Fruit fly (Drosophila melanogaster): ENCODE results near the gene Snmp1.

Gene Snmp1

DNA sequence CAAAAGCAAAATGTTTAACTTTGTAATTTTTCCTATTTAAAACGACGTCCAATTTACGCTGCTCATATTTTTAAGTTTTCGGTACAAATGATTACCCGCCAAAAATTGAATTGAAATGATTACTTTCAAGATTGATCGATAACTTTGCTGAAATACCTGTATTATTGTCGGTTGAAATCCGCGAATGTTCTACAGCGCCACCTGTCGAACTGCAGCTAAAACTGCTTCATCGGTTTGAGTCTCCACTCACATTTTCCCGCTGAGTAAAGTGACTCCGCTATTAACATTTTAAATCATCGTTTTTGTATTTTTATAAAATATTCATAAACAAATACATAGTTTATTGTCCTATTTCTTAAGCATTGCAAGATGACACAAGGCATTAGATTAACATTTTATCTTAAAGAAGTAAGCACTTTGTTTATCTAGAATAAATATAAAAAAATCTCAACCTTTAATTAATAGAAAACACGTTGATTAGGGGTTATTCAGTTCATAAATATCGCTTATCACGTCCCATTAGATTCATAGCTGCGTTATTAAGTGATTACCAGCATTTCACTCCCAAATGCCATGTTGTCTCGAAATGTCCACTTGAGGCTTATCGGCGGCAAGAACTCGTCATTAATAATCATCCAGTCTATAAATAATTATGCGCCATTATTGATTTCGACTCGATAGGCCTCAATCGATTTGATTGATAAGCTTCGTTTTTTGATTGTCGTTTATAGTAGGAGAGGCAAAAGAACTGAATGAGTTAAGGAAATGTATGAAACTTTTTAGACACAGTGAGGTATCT, 11.8 kb upstream of the Snmp1 start:
- no peak for TF ChIP-seq CG17801 (GFP tag; optimal IDR thresholded peaks at IDR 0.05; ENCODE audit: partially characterized antibody)

DNA sequence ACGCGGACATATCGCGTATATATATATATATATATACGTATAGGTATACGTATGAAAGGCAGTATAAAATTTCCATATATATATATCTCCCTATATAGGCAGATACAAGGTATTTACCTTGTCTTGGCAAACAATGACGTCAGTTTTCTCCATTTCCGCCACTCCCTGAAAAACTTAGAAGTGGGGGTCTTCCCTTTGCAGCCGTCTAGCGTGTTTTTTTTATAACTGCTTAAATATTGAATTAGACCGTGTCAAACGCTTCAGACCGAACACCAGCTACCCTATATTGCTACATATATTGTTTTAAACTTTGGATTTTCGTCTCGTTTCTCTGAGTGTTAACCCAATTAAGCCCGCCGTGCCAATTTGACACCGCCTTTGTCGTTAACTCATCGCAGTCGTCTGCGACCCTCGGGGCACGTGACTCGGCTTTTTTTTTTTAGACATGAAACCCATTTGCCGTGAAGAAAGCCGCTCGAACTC, 8.7 kb upstream of the Snmp1 start:
- TF ChIP-seq CG17801 (GFP tag; optimal IDR thresholded peaks at IDR 0.05; ENCODE audit: partially characterized antibody) = no peak

DNA sequence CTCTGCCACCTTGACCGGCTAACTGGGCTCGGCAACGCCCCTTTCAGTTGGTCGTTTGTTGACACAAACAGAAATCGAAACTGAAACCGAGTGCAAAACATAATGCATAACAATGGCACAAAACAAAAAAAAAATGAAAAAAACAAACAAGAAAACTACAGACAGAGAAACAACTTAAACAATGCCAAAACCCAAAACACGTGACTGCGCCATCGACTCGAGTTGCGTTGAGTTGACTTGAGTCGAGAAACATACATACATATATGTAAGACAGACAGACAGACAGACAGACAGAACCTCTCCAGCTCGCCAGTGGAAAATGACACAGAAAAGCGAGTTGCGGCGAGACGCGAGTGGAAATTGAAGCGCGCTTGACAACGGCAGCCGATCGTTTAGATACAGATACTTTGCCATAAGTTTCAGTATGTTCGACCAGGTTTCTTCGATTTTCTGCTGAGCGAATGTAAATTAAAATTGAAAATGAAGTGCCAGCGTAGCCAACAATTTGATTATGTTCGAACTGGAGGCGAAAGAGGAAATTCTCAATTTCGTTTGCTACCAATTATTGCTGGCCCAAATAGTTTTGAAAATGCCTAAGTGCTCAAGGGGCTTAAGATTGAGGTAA, 1.6 kb upstream of the Snmp1 start:
- peak; percentile 52 for TF ChIP-seq CG17801 (GFP tag; optimal IDR thresholded peaks at IDR 0.05; ENCODE audit: partially characterized antibody)

DNA sequence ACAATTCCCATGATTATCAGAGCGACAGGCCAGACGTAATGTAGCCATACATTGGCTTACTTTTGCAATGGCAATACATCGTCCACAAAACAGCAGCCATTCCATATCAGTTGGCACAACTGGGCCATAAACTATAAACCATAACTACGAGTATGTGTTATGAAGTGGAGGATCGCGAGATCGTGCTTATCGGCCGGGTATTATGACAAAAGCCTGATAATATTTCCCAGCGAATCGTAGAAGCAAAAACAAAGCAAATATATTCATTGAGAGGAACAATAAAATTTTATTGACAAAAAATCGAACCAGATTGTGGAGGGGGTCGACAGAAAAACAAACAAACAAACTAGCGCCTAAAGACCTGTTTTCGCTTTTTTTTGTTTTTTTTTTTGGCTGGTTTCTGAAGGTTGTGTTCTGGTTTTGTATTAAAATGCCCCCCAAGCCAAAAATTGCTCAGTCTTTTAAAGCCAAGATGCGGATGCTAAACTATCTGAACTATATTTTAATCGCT, 4.6 kb downstream of the Snmp1 start, which contains the start of gene CG5810:
Gene CG5810, plus strand, starts transcription at position 461 of the 511 bp plus-strand sequence.
- no peak for TF ChIP-seq CG17801 (GFP tag; optimal IDR thresholded peaks at IDR 0.05; ENCODE audit: partially characterized antibody)

DNA sequence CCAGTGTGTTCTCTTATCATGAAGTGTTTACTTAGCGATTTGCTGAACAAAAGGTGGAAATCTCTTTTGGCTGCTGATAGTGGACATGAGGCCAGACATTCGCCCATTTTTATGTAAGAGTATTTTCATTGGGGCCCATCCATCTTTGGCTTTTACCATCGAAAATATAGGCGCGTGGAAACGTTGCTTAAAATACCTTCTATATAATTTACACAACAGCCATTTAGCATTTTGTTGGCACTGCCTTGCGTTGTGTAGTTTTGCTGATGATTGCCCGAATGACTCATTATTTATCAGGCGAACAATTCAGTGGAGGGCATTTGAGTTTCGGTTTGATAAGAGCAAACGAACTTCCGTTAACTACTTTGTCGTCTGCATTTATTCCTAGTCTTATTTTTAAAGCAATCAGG, 6.4 kb downstream of the Snmp1 start:
- TF ChIP-seq CG17801 (GFP tag; optimal IDR thresholded peaks at IDR 0.05; ENCODE audit: partially characterized antibody) = no peak

DNA sequence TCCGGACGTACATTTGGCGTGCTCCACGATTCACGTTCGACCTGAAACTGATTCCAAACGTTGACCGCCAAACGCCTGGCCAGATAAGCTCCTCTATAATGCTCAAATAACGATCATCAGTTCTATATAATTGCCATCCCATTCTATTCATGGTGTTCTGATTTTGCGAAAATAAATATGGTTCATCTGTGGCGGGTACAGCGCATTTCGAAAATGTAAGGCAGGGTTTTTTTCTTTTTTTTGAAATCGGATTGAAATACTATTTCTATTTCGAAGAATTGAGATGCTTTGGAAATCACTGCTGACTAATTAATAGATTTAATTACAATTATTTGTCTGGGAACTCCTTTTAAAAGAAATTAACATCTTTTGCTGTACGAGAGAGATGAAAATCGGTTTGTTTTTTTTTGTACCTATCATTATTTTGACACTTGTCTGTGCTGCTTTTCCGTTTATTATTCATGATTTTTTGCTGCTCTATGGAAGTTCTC, 6.9 kb downstream of the Snmp1 start, which contains the start of gene cDIP:
Gene cDIP, minus strand, starts transcription at position 51 of the 491 bp plus-strand sequence.
- no peak for TF ChIP-seq CG17801 (GFP tag; optimal IDR thresholded peaks at IDR 0.05; ENCODE audit: partially characterized antibody)

DNA sequence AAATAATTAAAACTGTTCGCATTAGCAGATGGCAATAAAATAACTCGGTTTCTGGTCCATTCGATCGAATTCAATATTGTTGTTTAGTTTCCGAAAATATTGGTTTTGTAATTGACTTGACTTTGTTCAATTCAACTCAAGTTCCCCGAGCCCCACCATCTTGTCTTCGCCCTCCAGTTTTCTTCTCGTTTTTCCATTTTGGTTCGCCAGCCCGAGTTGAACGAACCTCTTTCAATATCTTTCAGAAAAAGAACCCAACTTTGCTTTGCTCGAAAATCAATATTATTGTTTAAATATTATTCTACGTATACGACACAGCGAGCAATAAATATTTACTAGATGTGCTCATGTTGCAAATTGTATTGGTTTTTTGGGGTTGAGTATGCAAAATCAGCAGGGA, 9.4 kb downstream of the Snmp1 start:
- no peak for TF ChIP-seq CG17801 (GFP tag; optimal IDR thresholded peaks at IDR 0.05; ENCODE audit: partially characterized antibody)

DNA sequence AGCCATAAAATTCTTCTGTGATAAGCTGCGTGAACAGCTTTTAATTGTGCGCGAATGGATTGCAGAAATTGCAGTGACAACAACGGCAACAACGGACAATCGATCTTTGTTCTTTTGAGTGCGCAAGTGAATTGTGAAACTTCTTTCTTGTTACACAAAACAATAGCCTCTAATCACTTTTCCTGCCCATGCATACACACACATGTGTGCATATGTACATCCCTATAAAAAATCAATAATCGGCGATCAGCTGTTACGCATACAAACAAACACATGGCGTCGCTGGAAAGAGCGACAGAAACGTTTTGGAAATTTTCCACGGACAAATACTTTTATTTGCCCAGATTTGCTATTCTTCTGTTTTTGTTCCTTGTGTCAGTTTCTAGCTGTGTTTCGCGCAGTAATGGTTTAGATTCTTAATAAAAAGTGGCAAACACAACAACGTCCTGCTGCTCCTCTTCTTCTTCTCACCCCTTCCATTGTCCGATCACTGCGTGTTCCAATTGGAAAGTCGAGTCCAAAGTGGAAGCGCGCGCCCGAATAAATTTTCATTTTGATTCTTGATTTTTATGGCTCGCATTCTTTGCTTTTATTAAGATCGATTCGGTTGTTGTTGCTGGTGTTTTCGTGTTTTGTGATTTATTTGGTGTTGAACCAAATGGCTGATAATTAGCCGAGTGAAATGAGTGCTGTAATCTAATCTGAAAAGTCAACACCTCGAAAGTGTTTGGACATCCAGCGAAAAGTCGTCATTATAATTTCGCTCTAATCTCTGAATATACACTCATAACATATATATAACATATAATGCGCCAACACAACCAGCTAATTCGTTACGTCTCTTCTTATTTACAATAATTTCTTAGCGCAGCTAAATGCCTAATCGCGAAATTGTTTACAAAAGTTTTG, 11.2 kb downstream of the Snmp1 start:
- TF ChIP-seq CG17801 (GFP tag; optimal IDR thresholded peaks at IDR 0.05; ENCODE audit: partially characterized antibody) = peak; percentile 64

DNA sequence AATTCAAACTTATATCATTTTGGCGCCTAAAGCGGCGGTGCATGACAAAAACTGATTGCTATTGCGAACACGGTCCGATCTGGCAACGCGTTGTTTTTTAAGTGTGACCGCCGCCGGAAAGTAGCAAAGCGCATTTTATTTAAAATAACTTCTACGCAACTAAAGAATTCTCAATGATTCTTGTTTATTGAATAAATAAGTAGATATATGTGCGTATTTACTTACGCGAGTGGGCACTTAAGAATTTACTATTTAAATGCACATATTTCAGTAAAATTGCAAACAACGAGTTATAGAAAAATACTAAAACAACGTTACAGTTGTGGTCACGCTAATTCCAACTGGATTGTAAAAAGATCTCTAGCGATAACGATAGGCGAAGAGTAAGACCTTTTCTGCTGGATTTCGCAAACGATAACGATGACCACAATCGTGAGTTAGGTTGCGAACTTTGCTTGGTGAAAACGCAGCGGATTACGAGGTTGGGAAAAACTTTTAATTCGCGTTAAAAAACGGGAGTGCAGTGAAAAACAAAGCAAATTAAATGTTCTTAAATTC, 12.0 kb downstream of the Snmp1 start:
- TF ChIP-seq CG17801 (GFP tag; optimal IDR thresholded peaks at IDR 0.05; ENCODE audit: partially characterized antibody) = no peak

DNA sequence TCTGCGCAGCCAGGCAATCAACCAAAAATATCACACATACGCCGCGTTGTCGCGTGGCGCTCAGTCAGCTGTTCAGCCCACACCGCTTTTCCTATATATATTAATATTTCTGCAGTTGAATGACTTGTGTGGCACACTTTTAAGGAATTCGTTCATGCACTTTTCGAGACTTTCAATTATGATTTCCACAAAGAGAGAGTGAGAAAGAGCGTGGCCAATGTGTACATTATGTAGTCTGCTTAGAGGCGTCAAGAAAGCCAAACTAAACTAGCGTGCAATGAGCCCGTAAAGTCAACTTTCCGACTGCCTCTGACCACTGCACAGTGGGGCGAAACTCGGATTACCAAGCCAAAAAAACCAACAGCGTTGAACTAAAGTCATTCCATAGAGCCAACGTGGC, 13.9 kb downstream of the Snmp1 start:
- TF ChIP-seq CG17801 (GFP tag; optimal IDR thresholded peaks at IDR 0.05; ENCODE audit: partially characterized antibody) = no peak

DNA sequence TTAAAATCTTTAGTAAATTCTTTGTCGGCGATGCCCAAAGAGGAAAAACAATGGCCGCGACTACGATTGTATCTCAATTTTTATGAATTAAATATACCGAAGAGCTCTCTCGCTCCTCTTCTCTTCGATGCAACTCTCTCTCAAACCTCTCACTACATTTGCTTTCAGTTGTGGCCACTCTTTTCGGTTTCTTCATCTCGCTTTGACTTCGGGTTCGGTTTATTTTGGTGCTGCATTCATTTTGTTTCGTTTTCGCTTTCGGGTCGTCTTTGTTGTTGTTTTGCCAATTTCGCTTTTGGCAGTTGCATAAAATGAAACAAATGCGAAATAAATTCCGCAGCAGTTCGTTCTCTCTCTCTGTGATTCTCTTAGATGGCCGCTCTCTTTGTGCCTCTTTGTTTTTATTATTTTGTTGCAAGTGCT, 15.1 kb downstream of the Snmp1 start:
- peak; percentile 99 for TF ChIP-seq CG17801 (GFP tag; optimal IDR thresholded peaks at IDR 0.05; ENCODE audit: partially characterized antibody)

DNA sequence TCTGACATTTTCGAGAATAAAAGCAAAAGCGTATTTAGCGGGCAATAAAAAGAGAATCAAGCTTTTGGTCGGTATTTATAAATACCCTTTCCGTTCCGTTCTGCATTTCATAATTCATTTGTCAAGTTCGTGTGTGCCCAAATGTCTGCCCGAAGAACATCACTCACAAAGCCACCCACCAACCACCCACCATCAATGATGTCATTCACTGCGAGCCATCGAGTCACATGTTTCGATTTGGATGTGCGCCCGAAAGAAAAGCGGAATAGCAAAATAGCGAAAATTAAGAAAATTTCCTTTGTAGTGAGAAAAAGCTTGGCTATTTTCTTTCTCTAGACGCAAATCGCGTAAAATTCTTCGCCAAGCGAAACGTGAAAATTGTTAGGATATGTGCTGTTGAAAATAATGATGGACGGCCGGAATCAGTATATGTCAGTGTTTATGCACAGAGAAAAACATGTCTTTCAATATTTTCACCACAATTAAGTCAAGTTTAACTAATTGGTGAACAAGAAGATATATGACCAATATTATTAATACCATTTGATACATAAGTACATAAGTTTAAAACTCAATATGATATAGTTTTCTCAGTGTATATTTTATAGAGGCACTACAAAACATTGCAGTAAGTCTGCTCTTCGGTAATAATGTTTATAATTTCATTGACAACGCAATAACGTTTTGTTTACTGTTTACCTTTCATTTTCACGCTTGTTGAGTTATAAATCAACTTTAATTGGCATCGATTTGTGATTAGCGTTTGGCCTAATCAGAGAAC, 16.7 kb downstream of the Snmp1 start:
- TF ChIP-seq CG17801 (GFP tag; optimal IDR thresholded peaks at IDR 0.05; ENCODE audit: partially characterized antibody) = peak; percentile 43

DNA sequence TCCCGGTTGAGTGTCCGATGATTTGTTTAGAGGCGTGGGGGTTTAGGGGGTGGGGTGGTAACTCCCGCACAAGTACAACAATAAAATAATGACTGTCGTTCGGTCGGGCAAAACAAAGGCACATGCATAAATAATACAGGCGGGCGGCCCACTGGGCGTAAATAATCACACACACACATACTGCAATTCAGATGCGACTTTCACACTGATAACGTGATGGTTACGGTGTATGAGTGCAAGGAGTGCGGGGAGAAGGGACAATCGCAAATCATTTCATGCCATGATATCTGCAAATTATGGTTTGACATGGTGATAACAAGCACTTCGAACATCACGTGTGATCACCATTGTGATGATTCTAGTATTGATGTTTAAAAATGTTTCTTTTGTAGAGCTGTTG, 17.9 kb downstream of the Snmp1 start:
- TF ChIP-seq CG17801 (GFP tag; optimal IDR thresholded peaks at IDR 0.05; ENCODE audit: partially characterized antibody) = no peak

DNA sequence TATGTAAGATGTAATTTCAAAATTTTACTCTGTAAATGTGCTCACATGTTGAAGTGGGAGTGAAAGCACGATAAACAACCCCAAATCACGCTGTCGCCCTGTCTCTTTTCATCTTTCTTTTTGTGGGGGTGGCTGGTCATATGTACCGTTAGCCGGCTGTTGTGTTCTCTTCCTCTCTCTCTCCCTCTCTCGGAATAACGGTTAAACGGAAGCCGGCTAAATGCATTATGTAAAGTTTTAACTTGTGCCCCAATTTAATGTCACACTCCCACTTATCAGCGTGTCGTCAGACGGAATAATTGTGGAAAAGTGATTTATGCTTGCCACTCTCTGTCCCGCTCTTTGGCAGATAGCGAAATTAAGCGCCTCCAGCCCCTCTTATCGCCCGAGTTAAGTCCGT, 26.7 kb downstream of the Snmp1 start:
- TF ChIP-seq CG17801 (GFP tag; optimal IDR thresholded peaks at IDR 0.05; ENCODE audit: partially characterized antibody) = no peak

Measured in ovary, adult (tissue).